Worm (Caenorhabditis elegans) whole organism, late embryonic: ENCODE measurements around the gene flp-11.

Source experiments
- Y22D7AL.16 ChIP-seq: sonication (generic microtip); optimal IDR thresholded peaks from 2 replicates; lab custom pipeline; 2016; ENCODE audit warnings: missing genetic modification characterization, missing compliant biosample characterization
- ama-1 ChIP-seq: fragments of 150-350 bp; optimal IDR thresholded peaks from 2 replicates; lab custom pipeline; 2014
- ets-4 ChIP-seq: sonication (generic microtip); optimal IDR thresholded peaks from 2 replicates; lab custom pipeline; 2016; ENCODE audit warnings: missing genetic modification characterization, missing compliant biosample characterization
- fkh-10 ChIP-seq: fragments of 150-350 bp; optimal IDR thresholded peaks from 2 replicates; lab custom pipeline; 2014; ENCODE audit warnings: missing biosample characterization, missing genetic modification reagents, missing genetic modification characterization
- hlh-6 ChIP-seq: sonication (generic microtip); optimal IDR thresholded peaks from 2 replicates; lab custom pipeline; 2016; ENCODE audit warnings: missing genotype, missing genetic modification characterization, missing compliant biosample characterization
- lim-6 ChIP-seq: sonication (generic microtip); optimal IDR thresholded peaks from 2 replicates; lab custom pipeline; 2016; ENCODE audit warnings: missing genetic modification characterization, missing compliant biosample characterization
- madf-2 ChIP-seq: sonication (generic microtip); optimal IDR thresholded peaks from 2 replicates; lab custom pipeline; 2017; ENCODE audit warnings: missing genetic modification characterization, missing compliant biosample characterization
- odd-2 ChIP-seq: sonication (generic microtip); optimal IDR thresholded peaks from 2 replicates; lab custom pipeline; 2017; ENCODE audit warnings: antibody characterized with exemption, mild to moderate bottlenecking, missing genetic modification characterization, missing compliant biosample characterization
- pha-4 ChIP-seq: fragments of 150-350 bp; optimal IDR thresholded peaks from 2 replicates; lab custom pipeline; 2018; ENCODE audit warnings: missing biosample characterization, missing genetic modification reagents, missing genetic modification characterization
- pqm-1 ChIP-seq: sonication (generic microtip); optimal IDR thresholded peaks from 2 replicates; lab custom pipeline; 2016; ENCODE audit warnings: missing genetic modification characterization, missing compliant biosample characterization
- sdc-2 ChIP-seq: sonication (generic microtip); optimal IDR thresholded peaks from 2 replicates; lab custom pipeline; 2016; ENCODE audit warnings: missing genotype, missing genetic modification characterization, missing compliant biosample characterization

ce11 chrX:4704877-4705276 is 26.9 kb upstream of the flp-11 start, which contains the start of gene aqp-8:
- TF ChIP-seq ets-4 (no peak), ama-1 (lab: Kevin White, UChicago) (no peak), sdc-2 (no peak), odd-2 (tag; lab: Kevin White, UChicago) (no peak), lim-6 (tag; lab: Kevin White, UChicago) (no peak), pqm-1 (tag; lab: Kevin White, UChicago) (no peak), hlh-6 (tag; lab: Kevin White, UChicago) (no peak), fkh-10 (GFP tag; lab: Kevin White, UChicago) (no peak), pha-4 (tag; lab: Kevin White, UChicago) (no peak), madf-2 (tag; lab: Kevin White, UChicago) (no peak), Y22D7AL.16 (tag; lab: Kevin White, UChicago) (no peak)
